Worm (Caenorhabditis elegans): Measurements from ENCODE around the gene pals-16.

pals-16 gene

ce11 chrIII:1392763-1393162 is 7.0 kb upstream of the pals-16 start:
- no peak for TF ChIP-seq ham-2 (GFP tag; optimal IDR thresholded peaks at IDR 0.05)
- TF ChIP-seq mls-2 (tag; optimal IDR thresholded peaks at IDR 0.05) = no peak
- no peak for TF ChIP-seq bed-3 (GFP tag; optimal IDR thresholded peaks at IDR 0.05)
- no peak for TF ChIP-seq drap-1 (GFP tag; optimal IDR thresholded peaks at IDR 0.05)
- no peak for TF ChIP-seq pha-4 (tag; optimal IDR thresholded peaks at IDR 0.05)
- no peak for TF ChIP-seq M03D4.4 (tag; optimal IDR thresholded peaks at IDR 0.05)
- TF ChIP-seq elt-3 (tag; optimal IDR thresholded peaks at IDR 0.05) = no peak
- TF ChIP-seq lsy-2 (tag; optimal IDR thresholded peaks at IDR 0.05) = no peak
- no peak for TF ChIP-seq mep-1 (tag; optimal IDR thresholded peaks at IDR 0.05)
- TF ChIP-seq flh-1 (GFP tag; optimal IDR thresholded peaks at IDR 0.05) = no peak
- TF ChIP-seq ceh-43 (GFP tag; optimal IDR thresholded peaks at IDR 0.05) = no peak
- no peak for TF ChIP-seq ztf-11 (tag; optimal IDR thresholded peaks at IDR 0.05)
- TF ChIP-seq elt-1 (tag; optimal IDR thresholded peaks at IDR 0.05; ENCODE audit: borderline replicate concordance, insufficient read depth) = no peak
- no peak for TF ChIP-seq nhr-2 (tag; optimal IDR thresholded peaks at IDR 0.05)
- no peak for TF ChIP-seq mab-5 (tag; optimal IDR thresholded peaks at IDR 0.05)
- no peak for TF ChIP-seq tbx-8 (GFP tag; optimal IDR thresholded peaks at IDR 0.05)
- no peak for TF ChIP-seq unc-62 (GFP tag; optimal IDR thresholded peaks at IDR 0.05)
- no peak for TF ChIP-seq ceh-83 (GFP tag; optimal IDR thresholded peaks at IDR 0.05)
- no peak for TF ChIP-seq blmp-1 (tag; optimal IDR thresholded peaks at IDR 0.05)

ce11 chrIII:1395355-1395754 is 4.4 kb upstream of the pals-16 start:
- no peak for TF ChIP-seq elt-1 (tag; optimal IDR thresholded peaks at IDR 0.05; ENCODE audit: borderline replicate concordance, insufficient read depth)
- TF ChIP-seq zip-8 (tag; optimal IDR thresholded peaks at IDR 0.05) = no peak
- no peak for TF ChIP-seq nhr-2 (tag; optimal IDR thresholded peaks at IDR 0.05)
- no peak for TF ChIP-seq lsy-2 (tag; optimal IDR thresholded peaks at IDR 0.05)
- TF ChIP-seq mep-1 (tag; optimal IDR thresholded peaks at IDR 0.05) = no peak
- no peak for TF ChIP-seq mab-5 (tag; optimal IDR thresholded peaks at IDR 0.05)
- no peak for TF ChIP-seq lin-13 (tag; optimal IDR thresholded peaks at IDR 0.05)
- no peak for TF ChIP-seq ceh-43 (GFP tag; optimal IDR thresholded peaks at IDR 0.05)
- no peak for TF ChIP-seq snpc-4 (tag; optimal IDR thresholded peaks at IDR 0.05)
- TF ChIP-seq pha-4 (tag; optimal IDR thresholded peaks at IDR 0.05) = no peak
- TF ChIP-seq ham-2 (GFP tag; optimal IDR thresholded peaks at IDR 0.05) = no peak
- no peak for TF ChIP-seq nhr-237 (tag; optimal IDR thresholded peaks at IDR 0.05)
- no peak for TF ChIP-seq ceh-83 (GFP tag; optimal IDR thresholded peaks at IDR 0.05)
- TF ChIP-seq nhr-12 (tag; optimal IDR thresholded peaks at IDR 0.05) = no peak

- TF ChIP-seq snpc-4 (tag; optimal IDR thresholded peaks at IDR 0.05) (no peak), nhr-237 (tag; optimal IDR thresholded peaks at IDR 0.05) (no peak)
Measured at ce11 chrIII:1398183-1398582, 1.6 kb upstream of the pals-16 start.

- TF ChIP-seq ham-2 (GFP tag; optimal IDR thresholded peaks at IDR 0.05) (no peak), cnd-1 (tag; optimal IDR thresholded peaks at IDR 0.05) (no peak), tbx-8 (GFP tag; optimal IDR thresholded peaks at IDR 0.05) (no peak), unc-120 (tag; optimal IDR thresholded peaks at IDR 0.05; ENCODE audit: poor library complexity, severe bottlenecking) (no peak), ztf-11 (tag; optimal IDR thresholded peaks at IDR 0.05) (no peak), nhr-12 (tag; optimal IDR thresholded peaks at IDR 0.05) (no peak), bed-3 (GFP tag; optimal IDR thresholded peaks at IDR 0.05) (no peak), pha-4 (tag; optimal IDR thresholded peaks at IDR 0.05) (no peak), ceh-83 (GFP tag; optimal IDR thresholded peaks at IDR 0.05) (no peak), unc-39 (tag; optimal IDR thresholded peaks at IDR 0.05) (no peak), drap-1 (GFP tag; optimal IDR thresholded peaks at IDR 0.05) (no peak), mls-2 (tag; optimal IDR thresholded peaks at IDR 0.05) (no peak), nhr-76 (tag; optimal IDR thresholded peaks at IDR 0.05) (no peak), nhr-237 (tag; optimal IDR thresholded peaks at IDR 0.05) (no peak)
Measured at ce11 chrIII:1401497-1401990, 1.8 kb downstream of the pals-16 start, which contains the start of gene pals-19. Gene pals-19, plus strand, starts transcription at chrIII:1401940.

- TF ChIP-seq sem-2 (GFP tag; optimal IDR thresholded peaks at IDR 0.05) (no peak), flh-1 (GFP tag; optimal IDR thresholded peaks at IDR 0.05) (no peak), elt-1 (tag; optimal IDR thresholded peaks at IDR 0.05; ENCODE audit: borderline replicate concordance, insufficient read depth) (no peak), mab-5 (tag; optimal IDR thresholded peaks at IDR 0.05) (no peak), blmp-1 (tag; optimal IDR thresholded peaks at IDR 0.05) (no peak), snpc-4 (tag; optimal IDR thresholded peaks at IDR 0.05) (no peak), ceh-83 (GFP tag; optimal IDR thresholded peaks at IDR 0.05) (no peak), ceh-39 (tag; optimal IDR thresholded peaks at IDR 0.05) (no peak), lin-32 (GFP tag; optimal IDR thresholded peaks at IDR 0.05) (no peak), mls-2 (tag; optimal IDR thresholded peaks at IDR 0.05) (no peak), nhr-2 (tag; optimal IDR thresholded peaks at IDR 0.05) (no peak), ztf-11 (tag; optimal IDR thresholded peaks at IDR 0.05) (no peak), unc-120 (tag; optimal IDR thresholded peaks at IDR 0.05; ENCODE audit: poor library complexity, severe bottlenecking) (no peak), pha-4 (tag; optimal IDR thresholded peaks at IDR 0.05) (no peak), ceh-43 (GFP tag; optimal IDR thresholded peaks at IDR 0.05) (no peak)
Measured at ce11 chrIII:1403108-1403507, 3.3 kb downstream of the pals-16 start, which contains the start of gene pals-18. Gene pals-18, plus strand, starts transcription at chrIII:1403408.

Data from whole organism, mixed stage, embryonic.